Worm (Caenorhabditis elegans): ENCODE results near the gene R02F2.8.

R02F2.8 gene

DNA sequence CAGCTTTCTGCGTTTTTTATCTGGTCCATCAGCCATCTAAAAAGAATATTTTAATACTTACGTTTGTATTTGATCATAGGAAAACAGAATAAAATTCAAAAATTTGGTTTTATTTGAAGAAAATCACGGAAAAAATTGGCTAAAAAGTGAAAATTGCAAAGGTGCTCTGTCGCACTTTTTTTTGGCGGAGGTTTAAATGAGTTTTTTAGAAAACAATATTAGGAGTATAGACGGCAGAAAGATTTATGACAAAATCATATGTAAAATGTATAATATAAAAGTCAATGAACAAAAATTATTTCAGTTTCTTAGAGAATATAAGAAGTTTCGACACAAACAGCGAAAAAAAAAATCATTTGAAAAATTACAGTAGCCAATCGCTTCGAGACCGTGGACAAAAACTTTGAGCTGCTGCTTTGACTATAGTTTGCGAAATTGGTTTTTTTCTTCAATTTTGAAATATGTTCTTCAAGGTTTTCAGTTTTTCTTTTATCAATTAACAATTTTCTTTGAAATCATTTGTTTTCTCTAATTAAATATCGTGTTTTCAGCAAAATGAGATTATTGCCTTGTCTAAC is 11.2 kb downstream of the R02F2.8 start, which contains the start of the genes R02F2.7 and R02F2.4 (continued):
- TF ChIP-seq cebp-2 (GFP tag; IDR thresholded peaks at IDR 0.05), result no peak
- TF ChIP-seq nfyb-1 (GFP tag; IDR thresholded peaks at IDR 0.05), result no peak
- no peak for TF ChIP-seq B0261.1 (tag; optimal IDR thresholded peaks at IDR 0.05)
- no peak for TF ChIP-seq ceh-91 (GFP tag; IDR thresholded peaks at IDR 0.05)
- TF ChIP-seq B0019.2 (GFP tag; conservative IDR thresholded peaks at IDR 0.05), result no peak
- TF ChIP-seq xnd-1 (tag; optimal IDR thresholded peaks at IDR 0.05), result peak; percentile 74
- TF ChIP-seq hmg-1.2 (GFP tag; IDR thresholded peaks at IDR 0.05), result no peak
- TF ChIP-seq lin-54 (GFP tag; optimal IDR thresholded peaks at IDR 0.05), result peak; percentile 74
- TF ChIP-seq nhr-80 (tag; optimal IDR thresholded peaks at IDR 0.05), result no peak
- no peak for TF ChIP-seq sdz-38 (tag; optimal IDR thresholded peaks at IDR 0.05)
- no peak for TF ChIP-seq dpl-1 (GFP tag; optimal IDR thresholded peaks at IDR 0.05)
- no peak for TF ChIP-seq Y67H2A.10 (GFP tag; conservative IDR thresholded peaks at IDR 0.05)
- no peak for TF ChIP-seq bed-1 (GFP tag; IDR thresholded peaks at IDR 0.05)
- no peak for TF ChIP-seq hmg-20 (GFP tag; IDR thresholded peaks at IDR 0.05)
- TF ChIP-seq F57A8.1 (GFP tag; optimal IDR thresholded peaks at IDR 0.05), result no peak
- no peak for TF ChIP-seq attf-6 (GFP tag; IDR thresholded peaks at IDR 0.05)
- TF ChIP-seq mcd-1 (GFP tag; IDR thresholded peaks at IDR 0.05), result peak; percentile 53; the same call in 1 of the 2 replicates
- no peak for TF ChIP-seq lin-35 (GFP tag; optimal IDR thresholded peaks at IDR 0.05)
- 0 out of 2 replicates have a peak, but pooled peaks have one; percentile 25 for TF ChIP-seq madf-8 (GFP tag; conservative IDR thresholded peaks at IDR 0.05)
- TF ChIP-seq F10E7.11 (tag; optimal IDR thresholded peaks at IDR 0.05), result no peak
- no peak for TF ChIP-seq madf-3 (GFP tag; IDR thresholded peaks at IDR 0.05)
- no peak for TF ChIP-seq attf-3 (GFP tag; conservative IDR thresholded peaks at IDR 0.05)
- TF ChIP-seq Y79H2A.3 (GFP tag; conservative IDR thresholded peaks at IDR 0.05), result no peak
- no peak for TF ChIP-seq lin-26 (GFP tag; IDR thresholded peaks at IDR 0.05)
- TF ChIP-seq aptf-3 (GFP tag; IDR thresholded peaks at IDR 0.05), result no peak
- no peak for TF ChIP-seq lir-1 (GFP tag; conservative IDR thresholded peaks at IDR 0.05)

- TF ChIP-seq snpc-3.4 (tag; optimal IDR thresholded peaks at IDR 0.05) (no peak), rec-8 (tag; optimal IDR thresholded peaks at IDR 0.05) (no peak), die-1 (tag; optimal IDR thresholded peaks at IDR 0.05) (no peak), ekl-4 (GFP tag; IDR thresholded peaks at IDR 0.05) (no peak), F49E8.2 (tag; optimal IDR thresholded peaks at IDR 0.05; ENCODE audit: insufficient read depth) (no peak), sdz-38 (tag; optimal IDR thresholded peaks at IDR 0.05) (no peak), hlh-12 (tag; optimal IDR thresholded peaks at IDR 0.05) (no peak), athp-1 (tag; optimal IDR thresholded peaks at IDR 0.05) (no peak), hrde-1 (tag; optimal IDR thresholded peaks at IDR 0.05; ENCODE audit: borderline replicate concordance) (peak; percentile 18), attf-5 (GFP tag; optimal IDR thresholded peaks at IDR 0.05) (no peak), nfyb-1 (GFP tag; IDR thresholded peaks at IDR 0.05) (no peak), tbp1 (GFP tag; optimal IDR thresholded peaks at IDR 0.05) (no peak), zfh-2 (GFP tag; conservative IDR thresholded peaks at IDR 0.05) (peak; percentile 86), mcd-1 (GFP tag; IDR thresholded peaks at IDR 0.05) (0 out of 2 replicates have a peak, but pooled peaks have one; percentile 13), madf-3 (GFP tag; IDR thresholded peaks at IDR 0.05) (no peak), egrh-3 (GFP tag; IDR thresholded peaks at IDR 0.05) (peak; percentile 71; the same call in 1 of the 2 replicates), ccch-3 (GFP tag; optimal IDR thresholded peaks at IDR 0.05) (no peak), snpc-1.3 (tag; optimal IDR thresholded peaks at IDR 0.05; ENCODE audit: insufficient read depth) (no peak), egl-18 (GFP tag; IDR thresholded peaks at IDR 0.05) (no peak), T07F8.4 (tag; optimal IDR thresholded peaks at IDR 0.05) (no peak), K12H6.12 (tag; optimal IDR thresholded peaks at IDR 0.05) (no peak), F52B5.7 (tag; optimal IDR thresholded peaks at IDR 0.05) (no peak), sptf-2 (GFP tag; optimal IDR thresholded peaks at IDR 0.05) (no peak), pha-4 (tag; optimal IDR thresholded peaks at IDR 0.05) (no peak)
Measured at ce11 chrIII:5479493-5480167, 15.4 kb downstream of the R02F2.8 start.
